Worm (Caenorhabditis elegans) whole organism, L3 larva: ENCODE measurements around the gene ceh-62.

Source experiments
- ZK546.5 ChIP-seq: sonication (generic microtip); optimal IDR thresholded peaks from 2 replicates; lab custom pipeline; 2017; ENCODE audit warnings: missing biosample characterization, missing genetic modification characterization
- ama-1 ChIP-seq: fragments of 150-350 bp; optimal IDR thresholded peaks from 2 replicates; lab custom pipeline; 2018
- daf-12 ChIP-seq: fragments of 150-350 bp; optimal IDR thresholded peaks from 2 replicates; lab custom pipeline; 2014; ENCODE audit warnings: missing biosample characterization, missing genetic modification reagents, missing genetic modification characterization
- hmg-11 ChIP-seq: sonication (generic microtip); optimal IDR thresholded peaks from 2 replicates; lab custom pipeline; 2016; ENCODE audit warnings: missing genetic modification characterization, missing compliant biosample characterization
- mdl-1 ChIP-seq: fragments of 150-350 bp; optimal IDR thresholded peaks from 2 replicates; lab custom pipeline; 2014; ENCODE audit warnings: missing biosample characterization, missing genetic modification characterization
- nfya-1 ChIP-seq: sonication (generic microtip); optimal IDR thresholded peaks from 2 replicates; lab custom pipeline; 2017; ENCODE audit warnings: missing genetic modification characterization, mild to moderate bottlenecking, missing compliant biosample characterization, antibody characterized with exemption, moderate library complexity; ENCODE audit not compliant: insufficient read depth
- nhr-11 ChIP-seq: fragments of 150-350 bp; optimal IDR thresholded peaks from 2 replicates; lab custom pipeline; 2014; ENCODE audit warnings: missing biosample characterization, missing genetic modification characterization
- nhr-23 ChIP-seq: fragments of 150-350 bp; optimal IDR thresholded peaks from 2 replicates; lab custom pipeline; 2014; ENCODE audit warnings: missing biosample characterization, missing genetic modification reagents, missing genetic modification characterization
- nhr-237 ChIP-seq: fragments of 150-350 bp; optimal IDR thresholded peaks from 2 replicates; lab custom pipeline; 2014; ENCODE audit warnings: missing biosample characterization, missing genetic modification characterization
- nhr-28 ChIP-seq: fragments of 150-350 bp; optimal IDR thresholded peaks from 2 replicates; lab custom pipeline; 2014; ENCODE audit warnings: missing biosample characterization, missing genetic modification characterization
- pqm-1 ChIP-seq: fragments of 150-350 bp; optimal IDR thresholded peaks from 2 replicates; lab custom pipeline; 2017; ENCODE audit warnings: missing biosample characterization, missing genetic modification characterization, inconsistent platforms
- snpc-4 ChIP-seq: fragments of 150-350 bp; optimal IDR thresholded peaks from 2 replicates; lab custom pipeline; 2014; ENCODE audit warnings: missing biosample characterization, missing genetic modification characterization
- tbx-2 ChIP-seq: sonication (generic microtip); optimal IDR thresholded peaks from 2 replicates; lab custom pipeline; 2016; ENCODE audit warnings: mild to moderate bottlenecking, missing genetic modification characterization, missing compliant biosample characterization
- unc-62 ChIP-seq: fragments of 150-350 bp; sonication (generic microtip); optimal IDR thresholded peaks from 4 replicates; lab custom pipeline; 2014; ENCODE audit warnings: missing biosample characterization, missing genetic modification reagents, missing genetic modification characterization

ce11 chrII:10857077-10857476, 51.5 kb downstream of the ceh-62 start, which contains the start of gene M106.7:
- no peak for TF ChIP-seq nhr-237 (tag; lab: Kevin White, UChicago)
- no peak for TF ChIP-seq nhr-28 (tag; lab: Kevin White, UChicago)
- no peak for TF ChIP-seq mdl-1 (tag; lab: Kevin White, UChicago)
- TF ChIP-seq ama-1 (lab: Kevin White, UChicago), result no peak
- no peak for TF ChIP-seq nhr-23 (tag; lab: Kevin White, UChicago)
- no peak for TF ChIP-seq daf-12
- no peak for TF ChIP-seq nfya-1 (tag; lab: Kevin White, UChicago)
- TF ChIP-seq pqm-1 (tag; lab: Kevin White, UChicago), result no peak
- no peak for TF ChIP-seq tbx-2 (tag; lab: Kevin White, UChicago)
- TF ChIP-seq ZK546.5 (tag; lab: Kevin White, UChicago), result no peak
- TF ChIP-seq nhr-11 (tag; lab: Kevin White, UChicago), result no peak
- no peak for TF ChIP-seq hmg-11
- TF ChIP-seq snpc-4, result no peak
- TF ChIP-seq unc-62 (GFP tag; lab: Kevin White, UChicago), result no peak
